Fruit fly (Drosophila melanogaster): ENCODE measurements around the gene mnb.

DNA sequence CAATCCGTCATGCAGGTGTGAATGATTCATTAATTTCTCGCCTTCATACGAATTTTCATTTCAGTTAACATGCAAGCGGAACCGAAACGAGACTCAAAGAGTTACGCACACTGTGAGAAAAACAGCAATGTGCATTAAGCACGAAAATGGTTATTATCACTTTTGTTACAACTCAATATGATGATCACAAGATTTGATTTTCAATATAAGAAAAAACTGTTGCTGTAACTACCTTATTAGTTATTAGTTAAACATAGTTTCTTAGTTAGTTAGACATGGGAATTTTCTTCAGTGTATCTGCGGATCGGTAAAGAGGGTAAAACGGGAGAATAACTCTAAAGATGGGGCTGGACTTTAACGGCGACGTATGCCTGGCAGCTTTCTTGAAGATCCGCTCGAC is 72.2 kb downstream of the mnb start:
- TF ChIP-seq CG32264 (GFP tag; optimal IDR thresholded peaks at IDR 0.05): no peak
- TF ChIP-seq ey (GFP tag; optimal IDR thresholded peaks at IDR 0.05): peak; percentile 72
- peak; percentile 62 for TF ChIP-seq br (GFP tag; optimal IDR thresholded peaks at IDR 0.05)
- TF ChIP-seq h (GFP tag; optimal IDR thresholded peaks at IDR 0.05): peak; percentile 70
- TF ChIP-seq sv (GFP tag; optimal IDR thresholded peaks at IDR 0.05): no peak
- no peak for TF ChIP-seq Mio (GFP tag; optimal IDR thresholded peaks at IDR 0.05)
